Fruit fly (Drosophila melanogaster) whole organism, embryonic: ENCODE results near the gene ebi.
A peak's percentile ranks its signal among the peaks of the same experiment; 100 is the strongest.

Source experiments
- ATbp ChIP-seq: fragments of 200-800 bp; sonication (Bioruptor generic); optimal IDR thresholded peaks from 2 replicates; lab custom pipeline; 2017; ENCODE audit warnings: missing biosample characterization, mild to moderate bottlenecking, missing genetic modification characterization, missing genetic modification reagents
- CG10979 ChIP-seq: fragments of 200-800 bp; sonication (Bioruptor generic); optimal IDR thresholded peaks from 2 replicates; lab custom pipeline; 2018; ENCODE audit warnings: missing biosample characterization, mild to moderate bottlenecking, missing genetic modification characterization, moderate library complexity
- CG15269 ChIP-seq: fragments of 200-800 bp; sonication (Bioruptor generic); optimal IDR thresholded peaks from 2 replicates; lab custom pipeline; 2018; ENCODE audit warnings: missing biosample characterization, mild to moderate bottlenecking, missing genetic modification characterization, moderate library complexity
- CG16813 ChIP-seq: fragments of 200-800 bp; sonication (Bioruptor generic); IDR thresholded peaks from 3 replicates; pipeline ENCODE4 v1.3.6; 2022; ENCODE audit warnings: missing biosample characterization, missing genetic modification characterization; ENCODE audit not compliant: partially characterized antibody
- CG17359 ChIP-seq: fragments of 200-800 bp; sonication (Bioruptor generic); optimal IDR thresholded peaks from 3 replicates; lab custom pipeline; 2018; ENCODE audit warnings: missing biosample characterization, mild to moderate bottlenecking, missing genetic modification characterization, moderate library complexity
- CG18262 ChIP-seq: fragments of 200-800 bp; optimal IDR thresholded peaks from 3 replicates; lab custom pipeline; 2019; ENCODE audit warnings: missing biosample characterization, mild to moderate bottlenecking, missing genetic modification characterization, moderate library complexity
- CG33213 ChIP-seq: fragments of 200-800 bp; sonication (Bioruptor generic); optimal IDR thresholded peaks from 3 replicates; lab custom pipeline; 2016; ENCODE audit warnings: missing biosample characterization, missing genetic modification characterization
- CG5180 ChIP-seq: fragments of 200-800 bp; sonication (Bioruptor generic); optimal IDR thresholded peaks from 3 replicates; lab custom pipeline; 2017; ENCODE audit warnings: missing biosample characterization, missing genetic modification characterization, mild to moderate bottlenecking, moderate library complexity, missing genetic modification reagents
- CG6654 ChIP-seq: fragments of 200-800 bp; sonication (Bioruptor generic); optimal IDR thresholded peaks from 2 replicates; lab custom pipeline; 2017; ENCODE audit warnings: missing biosample characterization, mild to moderate bottlenecking, missing genetic modification characterization
- CG7963 ChIP-seq: fragments of 200-800 bp; sonication (Bioruptor generic); IDR thresholded peaks from 3 replicates; pipeline ENCODE4 v1.3.6; 2022; ENCODE audit warnings: missing biosample characterization, missing genetic modification characterization; ENCODE audit not compliant: partially characterized antibody
- CG9727 ChIP-seq: fragments of 200-800 bp; sonication (Bioruptor generic); optimal IDR thresholded peaks from 3 replicates; lab custom pipeline; 2017; ENCODE audit warnings: missing biosample characterization, mild to moderate bottlenecking, missing genetic modification characterization
- CHES-1-like ChIP-seq: fragments of 200-800 bp; sonication (Bioruptor generic); optimal IDR thresholded peaks from 2 replicates; lab custom pipeline; 2016; ENCODE audit warnings: missing biosample characterization, missing genetic modification characterization
- Camta ChIP-seq: fragments of 200-800 bp; sonication (Bioruptor generic); optimal IDR thresholded peaks from 2 replicates; lab custom pipeline; 2016; ENCODE audit warnings: missing biosample characterization, missing genetic modification characterization
- CkIIα-i1 ChIP-seq: fragments of 200-800 bp; sonication (Bioruptor generic); IDR thresholded peaks from 2 replicates; pipeline ENCODE4 v1.3.6; 2022; ENCODE audit warnings: missing biosample characterization, missing genetic modification characterization
- Doc2 ChIP-seq: fragments of 200-800 bp; sonication (Bioruptor generic); IDR thresholded peaks from 2 replicates; pipeline ENCODE4 v1.3.6; 2022; ENCODE audit warnings: missing biosample characterization, missing genetic modification characterization
- Drgx ChIP-seq: fragments of 200-800 bp; sonication (Bioruptor generic); IDR thresholded peaks from 2 replicates; pipeline ENCODE4 v1.3.6; 2022; ENCODE audit warnings: missing biosample characterization, missing genetic modification characterization
- Jarid2 ChIP-seq: fragments of 200-800 bp; sonication (Bioruptor generic); optimal IDR thresholded peaks from 3 replicates; lab custom pipeline; 2017; ENCODE audit warnings: mild to moderate bottlenecking, missing biosample characterization, missing genetic modification reagents, missing genetic modification characterization
- Lpt ChIP-seq: fragments of >200 bp; optimal IDR thresholded peaks from 2 replicates; lab custom pipeline; 2018; ENCODE audit warnings: missing biosample characterization, missing genetic modification characterization
- MESR4 ChIP-seq: fragments of 200-800 bp; sonication (Bioruptor generic); optimal IDR thresholded peaks from 2 replicates; lab custom pipeline; 2018; ENCODE audit warnings: missing biosample characterization, mild to moderate bottlenecking, missing genetic modification characterization, moderate library complexity
- Nf-YB ChIP-seq: fragments of 200-800 bp; sonication (Bioruptor generic); optimal IDR thresholded peaks from 3 replicates; lab custom pipeline; 2019; ENCODE audit warnings: missing biosample characterization, mild to moderate bottlenecking, missing genetic modification characterization, moderate library complexity
- Trl ChIP-seq, 3 experiments: fragments of >200 bp in 2 of 3; fragments of 200-800 bp in 1 of 3; sonication (Bioruptor generic) in 1 of 3; optimal IDR thresholded peaks; 2 replicates in 1 of 3; 3 replicates in 2 of 3; lab custom pipeline; 2016 to 2017; ENCODE audit warnings: missing biosample characterization in 1 of 3, missing genetic modification characterization in 1 of 3
- Vsx1 ChIP-seq: fragments of 200-800 bp; sonication (Bioruptor generic); optimal IDR thresholded peaks from 2 replicates; lab custom pipeline; 2017; ENCODE audit warnings: missing biosample characterization, mild to moderate bottlenecking, missing genetic modification characterization, missing genetic modification reagents
- amos ChIP-seq: fragments of 200-800 bp; sonication (Bioruptor generic); IDR thresholded peaks from 2 replicates; pipeline ENCODE4 v1.3.6; 2022; ENCODE audit warnings: missing biosample characterization, missing genetic modification characterization; ENCODE audit not compliant: partially characterized antibody
- ara ChIP-seq: fragments of 200-800 bp; sonication (Bioruptor generic); IDR thresholded peaks from 2 replicates; pipeline ENCODE4 v1.3.6; 2022; ENCODE audit warnings: missing biosample characterization, missing genetic modification characterization
- bsh ChIP-seq, 2 experiments: fragments of 200-800 bp; sonication (Bioruptor generic); optimal IDR thresholded peaks; 2 replicates each; lab custom pipeline; 2017 to 2018; ENCODE audit warnings: mild to moderate bottlenecking in 2 of 2, missing biosample characterization in 2 of 2, missing genetic modification characterization in 2 of 2, moderate library complexity in 1 of 2
- cas ChIP-seq: fragments of 200-800 bp; sonication (Bioruptor generic); IDR thresholded peaks from 2 replicates; pipeline ENCODE4 v1.3.6; 2022; ENCODE audit warnings: missing biosample characterization, missing genetic modification characterization
- caup ChIP-seq: fragments of 200-800 bp; sonication (Bioruptor generic); optimal IDR thresholded peaks from 3 replicates; lab custom pipeline; 2017; ENCODE audit warnings: missing biosample characterization, mild to moderate bottlenecking, missing genetic modification characterization, moderate library complexity; ENCODE audit not compliant: severe bottlenecking
- corto ChIP-seq: fragments of 200-800 bp; sonication (Bioruptor generic); optimal IDR thresholded peaks from 2 replicates; lab custom pipeline; 2016; ENCODE audit warnings: missing biosample characterization, mild to moderate bottlenecking, missing genetic modification characterization, moderate library complexity
- cwo ChIP-seq: fragments of 200-800 bp; sonication (Bioruptor generic); optimal IDR thresholded peaks from 3 replicates; lab custom pipeline; 2017; ENCODE audit warnings: missing biosample characterization, missing genetic modification characterization, mild to moderate bottlenecking, moderate library complexity, missing genetic modification reagents
- dati ChIP-seq: fragments of 200-800 bp; sonication (Bioruptor generic); IDR thresholded peaks from 2 replicates; pipeline ENCODE4 v1.3.6; 2022; ENCODE audit warnings: missing biosample characterization, missing genetic modification characterization
- exex ChIP-seq: fragments of 200-800 bp; sonication (Bioruptor generic); optimal IDR thresholded peaks from 4 replicates; lab custom pipeline; 2018; ENCODE audit warnings: missing biosample characterization, mild to moderate bottlenecking, missing genetic modification characterization, moderate library complexity
- gfzf ChIP-seq: fragments of 200-800 bp; sonication (Bioruptor generic); optimal IDR thresholded peaks from 2 replicates; lab custom pipeline; 2016; ENCODE audit warnings: missing biosample characterization, mild to moderate bottlenecking, missing genetic modification characterization, moderate library complexity
- hth ChIP-seq: fragments of >200 bp; optimal IDR thresholded peaks from 2 replicates; lab custom pipeline; 2017; ENCODE audit warnings: inconsistent platforms
- inv ChIP-seq: fragments of 200-800 bp; sonication (Bioruptor generic); IDR thresholded peaks from 2 replicates; pipeline ENCODE4 v1.3.6; 2022; ENCODE audit warnings: missing biosample characterization, missing genetic modification characterization; ENCODE audit not compliant: partially characterized antibody
- klu ChIP-seq: fragments of 200-800 bp; sonication (Bioruptor generic); IDR thresholded peaks from 2 replicates; pipeline ENCODE4 v1.3.6; 2022; ENCODE audit warnings: missing biosample characterization, missing genetic modification characterization
- pan ChIP-seq, 4 experiments: fragments of >200 bp in 3 of 4; fragments of 200-800 bp in 1 of 4; sonication (Bioruptor generic) in 1 of 4; optimal IDR thresholded peaks in 3 of 4; IDR thresholded peaks in 1 of 4; 2 replicates each; pipeline versions ENCODE4 v1.3.6 to Lab custom; 2017 to 2022; ENCODE audit warnings: missing biosample characterization in 2 of 4, missing genetic modification characterization in 2 of 4, mixed read lengths in 1 of 4
- sim ChIP-seq: fragments of 200-800 bp; sonication (Bioruptor generic); IDR thresholded peaks from 2 replicates; pipeline ENCODE4 v1.3.6; 2022; ENCODE audit warnings: missing biosample characterization, missing genetic modification characterization
- stc ChIP-seq: fragments of 200-800 bp; sonication (Bioruptor generic); IDR thresholded peaks from 2 replicates; pipeline ENCODE4 v1.3.6; 2022; ENCODE audit warnings: missing biosample characterization, missing genetic modification characterization
- tx ChIP-seq: fragments of 200-800 bp; sonication (Bioruptor generic); optimal IDR thresholded peaks from 2 replicates; lab custom pipeline; 2016; ENCODE audit warnings: missing biosample characterization, missing genetic modification characterization
- wor ChIP-seq: fragments of 200-800 bp; sonication (Bioruptor generic); IDR thresholded peaks from 2 replicates; pipeline ENCODE4 v1.3.6; 2022; ENCODE audit warnings: missing biosample characterization, missing genetic modification characterization

The ebi gene

DNA sequence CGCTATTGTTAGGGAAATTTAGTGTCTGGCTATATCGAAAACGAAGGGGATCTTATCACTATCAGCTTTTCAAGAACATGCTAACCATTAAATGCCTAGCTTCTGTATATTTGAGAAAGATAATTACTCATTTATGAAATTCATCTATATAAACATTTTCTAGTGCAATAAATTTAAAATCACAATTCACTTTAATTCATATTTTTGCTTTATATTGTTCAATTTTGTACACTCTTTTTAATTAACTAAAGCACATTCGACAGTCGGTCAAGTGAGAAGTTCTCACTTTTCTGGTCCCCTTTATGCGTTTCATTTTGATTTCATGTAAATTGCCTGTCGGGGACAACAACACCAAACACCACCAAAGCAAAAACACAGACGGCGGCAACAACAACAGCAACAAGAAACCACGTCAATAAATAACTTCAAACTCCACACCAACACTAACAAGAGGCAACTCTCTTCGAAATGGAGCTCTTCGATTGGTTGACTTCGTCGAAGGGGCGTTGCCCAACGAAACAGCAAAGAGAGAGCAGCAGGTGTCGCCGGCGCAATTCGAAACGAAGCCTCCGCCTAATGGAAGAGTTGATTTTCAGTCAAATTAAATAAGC is 46.4 kb upstream of the ebi start (continued):
- TF ChIP-seq klu (GFP tag; lab: Robert Waterston, UW) (no peak), ara (GFP tag; lab: Robert Waterston, UW) (no peak), MESR4 (GFP tag; lab: Kevin White, UChicago) (no peak), wor (no peak), Drgx (GFP tag; lab: Robert Waterston, UW) (no peak), Trl (optimal IDR thresholded peaks at IDR 0.05; lab: Kevin White, UChicago) (peak; percentile 14 to 28), Trl (GFP tag; optimal IDR thresholded peaks at IDR 0.05; lab: Kevin White, UChicago) (no peak), pan (optimal IDR thresholded peaks at IDR 0.05; lab: Kevin White, UChicago) (no peak), pan (GFP tag; optimal IDR thresholded peaks at IDR 0.05 in 1 of 2, IDR thresholded peaks at IDR 0.05 in 1 of 2) (no peak), tx (GFP tag; lab: Kevin White, UChicago) (no peak), CG9727 (no peak), Doc2 (GFP tag; lab: Robert Waterston, UW) (no peak), Vsx1 (peak; percentile 5), stc (GFP tag; lab: Robert Waterston, UW) (no peak), bsh (GFP tag; optimal IDR thresholded peaks at IDR 0.05; lab: Kevin White, UChicago) (peak in 1 of 2 experiments; percentile 4), CkIIα-i1 (no peak), CG18262 (peak; percentile 13), amos (GFP tag; lab: Robert Waterston, UW) (no peak), Lpt (no peak), Nf-YB (peak; percentile 96), CG6654 (GFP tag; lab: Kevin White, UChicago) (no peak), CG10979 (tag; lab: Kevin White, UChicago) (peak; percentile 28), inv (no peak), cas (no peak), CHES-1-like (GFP tag; lab: Kevin White, UChicago) (no peak), Jarid2 (no peak), corto (no peak), gfzf (GFP tag; lab: Kevin White, UChicago) (no peak), CG5180 (no peak)

DNA sequence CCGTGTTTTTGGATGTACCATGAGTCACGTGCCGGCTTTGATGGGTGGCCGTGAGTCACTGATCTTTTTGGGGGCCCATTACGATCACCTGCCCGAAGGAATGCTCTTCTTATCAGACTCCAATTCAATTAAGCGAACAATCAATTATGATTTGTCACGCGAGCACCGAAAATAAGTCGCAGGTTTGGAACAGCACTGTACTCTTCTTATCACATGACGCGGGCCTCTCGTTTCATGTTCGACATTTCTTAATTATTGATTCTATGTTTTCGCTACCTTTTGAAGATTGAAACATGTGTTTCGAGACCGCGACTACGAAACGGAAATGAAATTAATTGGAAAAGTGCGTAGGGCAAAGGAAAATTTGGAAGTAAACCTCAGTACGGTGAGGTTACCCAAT is 45.1 kb upstream of the ebi start:
- no peak for TF ChIP-seq dati (GFP tag; lab: Robert Waterston, UW)
- TF ChIP-seq cwo (GFP tag; lab: Kevin White, UChicago), result peak; percentile 0
- no peak for TF ChIP-seq CG16813
- no peak for TF ChIP-seq CG33213 (GFP tag; lab: Kevin White, UChicago)
- peak; percentile 63 for TF ChIP-seq caup (GFP tag; lab: Kevin White, UChicago)
- TF ChIP-seq CG17359 (tag; lab: Kevin White, UChicago), result no peak
- no peak for TF ChIP-seq CG7963 (GFP tag; lab: Robert Waterston, UW)
- TF ChIP-seq stc (GFP tag; lab: Robert Waterston, UW), result no peak
- TF ChIP-seq CG15269, result no peak
- no peak for TF ChIP-seq hth (lab: Kevin White, UChicago)
- TF ChIP-seq sim (GFP tag; lab: Robert Waterston, UW), result no peak
- peak; percentile 51 for TF ChIP-seq exex (tag; lab: Kevin White, UChicago)
- no peak for TF ChIP-seq Camta (GFP tag; lab: Kevin White, UChicago)
- no peak for TF ChIP-seq ATbp (GFP tag; lab: Kevin White, UChicago)
